Fruit fly (Drosophila melanogaster) whole organism, embryonic: ENCODE measurements around the gene CCDC53.

ENCODE experiments used
- Atf6 ChIP-seq: fragments of 200-800 bp; sonication (Bioruptor generic); IDR thresholded peaks from 2 replicates; pipeline ENCODE4 v1.3.6; 2022; ENCODE audit warnings: missing biosample characterization, missing genetic modification characterization
- C15 ChIP-seq: fragments of 200-800 bp; sonication (Bioruptor generic); IDR thresholded peaks from 3 replicates; pipeline ENCODE4 v1.3.6; 2022; ENCODE audit warnings: missing biosample characterization, missing genetic modification characterization
- CG10565 ChIP-seq: fragments of 200-800 bp; sonication (Bioruptor generic); optimal IDR thresholded peaks from 3 replicates; lab custom pipeline; 2016; ENCODE audit warnings: missing biosample characterization, mild to moderate bottlenecking, missing genetic modification characterization
- CG11398 ChIP-seq: fragments of 200-800 bp; sonication (Bioruptor generic); optimal IDR thresholded peaks from 2 replicates; lab custom pipeline; 2016; ENCODE audit warnings: missing biosample characterization, missing genetic modification characterization
- CG11560 ChIP-seq: fragments of 200-800 bp; sonication (Bioruptor generic); IDR thresholded peaks from 3 replicates; pipeline ENCODE4 v1.3.6; 2022; ENCODE audit warnings: missing biosample characterization, missing genetic modification characterization
- CG12236 ChIP-seq: fragments of 200-800 bp; sonication (Bioruptor generic); optimal IDR thresholded peaks from 2 replicates; lab custom pipeline; 2016; ENCODE audit warnings: missing biosample characterization, missing genetic modification characterization
- CG14965 ChIP-seq: fragments of 200-800 bp; sonication (Bioruptor generic); optimal IDR thresholded peaks from 2 replicates; lab custom pipeline; 2016; ENCODE audit warnings: missing biosample characterization, missing genetic modification characterization, borderline replicate concordance
- CG15514 ChIP-seq: fragments of 200-800 bp; sonication (Bioruptor generic); optimal IDR thresholded peaks from 3 replicates; lab custom pipeline; 2017; ENCODE audit warnings: missing biosample characterization, missing genetic modification characterization, mild to moderate bottlenecking, moderate library complexity, missing genetic modification reagents
- CG15696 ChIP-seq: fragments of 200-800 bp; sonication (Bioruptor generic); optimal IDR thresholded peaks from 2 replicates; lab custom pipeline; 2019; ENCODE audit warnings: missing biosample characterization, mild to moderate bottlenecking, missing genetic modification characterization, moderate library complexity
- CG17186 ChIP-seq: fragments of 200-800 bp; sonication (Bioruptor generic); optimal IDR thresholded peaks from 3 replicates; lab custom pipeline; 2017; ENCODE audit warnings: missing biosample characterization, missing genetic modification reagents, missing genetic modification characterization
- CG17361 ChIP-seq: fragments of 200-800 bp; sonication (Bioruptor generic); IDR thresholded peaks from 3 replicates; pipeline ENCODE4 v1.3.6; 2022; ENCODE audit warnings: missing biosample characterization, missing genetic modification characterization
- CG18262 ChIP-seq: fragments of 200-800 bp; optimal IDR thresholded peaks from 3 replicates; lab custom pipeline; 2019; ENCODE audit warnings: missing biosample characterization, mild to moderate bottlenecking, missing genetic modification characterization, moderate library complexity
- CG2116 ChIP-seq: fragments of 200-800 bp; sonication (Bioruptor generic); optimal IDR thresholded peaks from 3 replicates; lab custom pipeline; 2018; ENCODE audit warnings: missing biosample characterization, mild to moderate bottlenecking, missing genetic modification characterization
- CG33213 ChIP-seq: fragments of 200-800 bp; sonication (Bioruptor generic); optimal IDR thresholded peaks from 3 replicates; lab custom pipeline; 2016; ENCODE audit warnings: missing biosample characterization, missing genetic modification characterization
- CG4707 ChIP-seq: fragments of 200-800 bp; sonication (Bioruptor generic); optimal IDR thresholded peaks from 2 replicates; lab custom pipeline; 2018; ENCODE audit warnings: missing biosample characterization, mild to moderate bottlenecking, missing genetic modification characterization, moderate library complexity
- CG6254 ChIP-seq: fragments of 200-800 bp; sonication (Bioruptor generic); optimal IDR thresholded peaks from 3 replicates; lab custom pipeline; 2017; ENCODE audit warnings: mild to moderate bottlenecking, missing biosample characterization, missing genetic modification reagents, missing genetic modification characterization
- CG6272 ChIP-seq: fragments of 200-800 bp; sonication (Bioruptor generic); IDR thresholded peaks from 2 replicates; pipeline ENCODE4 v1.3.6; 2022; ENCODE audit warnings: missing biosample characterization, missing genetic modification characterization
- CG8924 ChIP-seq: fragments of 200-800 bp; optimal IDR thresholded peaks from 3 replicates; lab custom pipeline; 2019; ENCODE audit warnings: missing biosample characterization, mild to moderate bottlenecking, missing genetic modification characterization, moderate library complexity
- CG8944 ChIP-seq: fragments of 200-800 bp; sonication (Bioruptor generic); optimal IDR thresholded peaks from 3 replicates; lab custom pipeline; 2016; ENCODE audit warnings: missing biosample characterization, missing genetic modification characterization
- CG9876 ChIP-seq: fragments of 200-800 bp; sonication (Bioruptor generic); optimal IDR thresholded peaks from 2 replicates; lab custom pipeline; 2016; ENCODE audit warnings: missing biosample characterization, missing genetic modification characterization
- D ChIP-seq, 2 experiments: fragments of 200-800 bp in 1 of 2; fragments of >200 bp in 1 of 2; sonication (Bioruptor generic) in 1 of 2; optimal IDR thresholded peaks; 2 replicates in 1 of 2; 3 replicates in 1 of 2; lab custom pipeline; 2017; ENCODE audit warnings: mild to moderate bottlenecking in 1 of 2, missing biosample characterization in 1 of 2, missing genetic modification characterization in 1 of 2, missing genetic modification reagents in 1 of 2
- Dref ChIP-seq: fragments of 200-800 bp; sonication (Bioruptor generic); IDR thresholded peaks from 2 replicates; pipeline ENCODE4 v1.3.6; 2022; ENCODE audit warnings: missing biosample characterization, missing genetic modification characterization
- Ets65A ChIP-seq: fragments of 200-800 bp; sonication (Bioruptor generic); peaks from one replicate; lab custom pipeline; 2016; ENCODE audit warnings: missing biosample characterization, missing genetic modification characterization
- GATAe ChIP-seq: fragments of 200-800 bp; sonication (Bioruptor generic); conservative IDR thresholded peaks from 2 replicates; pipeline ENCODE4 v1.3.6; 2022; ENCODE audit warnings: missing biosample characterization, missing genetic modification characterization
- Jarid2 ChIP-seq: fragments of 200-800 bp; sonication (Bioruptor generic); optimal IDR thresholded peaks from 3 replicates; lab custom pipeline; 2017; ENCODE audit warnings: mild to moderate bottlenecking, missing biosample characterization, missing genetic modification reagents, missing genetic modification characterization
- Lim3 ChIP-seq: fragments of 200-800 bp; sonication (Bioruptor generic); IDR thresholded peaks from 2 replicates; pipeline ENCODE4 v1.3.6; 2022; ENCODE audit warnings: missing biosample characterization, missing genetic modification characterization
- NC2β ChIP-seq: fragments of 200-800 bp; sonication (Bioruptor generic); optimal IDR thresholded peaks from 2 replicates; lab custom pipeline; 2016; ENCODE audit warnings: missing biosample characterization, missing genetic modification characterization
- Nf-YB ChIP-seq: fragments of 200-800 bp; sonication (Bioruptor generic); optimal IDR thresholded peaks from 3 replicates; lab custom pipeline; 2019; ENCODE audit warnings: missing biosample characterization, mild to moderate bottlenecking, missing genetic modification characterization, moderate library complexity
- Scr ChIP-seq: fragments of 200-800 bp; sonication (Bioruptor generic); IDR thresholded peaks from 2 replicates; pipeline ENCODE4 v1.3.6; 2022; ENCODE audit warnings: missing biosample characterization, missing genetic modification characterization; ENCODE audit not compliant: partially characterized antibody
- dmrt11E ChIP-seq: fragments of 200-800 bp; sonication (Bioruptor generic); optimal IDR thresholded peaks from 3 replicates; lab custom pipeline; 2018; ENCODE audit warnings: missing biosample characterization, mild to moderate bottlenecking, missing genetic modification characterization, moderate library complexity
- dpn ChIP-seq, 2 experiments: fragments of 200-800 bp; sonication (Bioruptor generic); optimal IDR thresholded peaks; 3 replicates each; lab custom pipeline; 2016; ENCODE audit warnings: missing biosample characterization in 2 of 2, missing genetic modification characterization in 2 of 2
- gcm ChIP-seq: fragments of 200-800 bp; sonication (Bioruptor generic); optimal IDR thresholded peaks from 2 replicates; lab custom pipeline; 2019; ENCODE audit warnings: missing biosample characterization, mild to moderate bottlenecking, missing genetic modification characterization, moderate library complexity
- gcm2 ChIP-seq: fragments of 200-800 bp; sonication (Bioruptor generic); optimal IDR thresholded peaks from 2 replicates; lab custom pipeline; 2016; ENCODE audit warnings: missing biosample characterization, missing genetic modification characterization
- grau ChIP-seq: fragments of 200-800 bp; optimal IDR thresholded peaks from 3 replicates; lab custom pipeline; 2019; ENCODE audit warnings: missing biosample characterization, mild to moderate bottlenecking, missing genetic modification characterization, moderate library complexity
- hb ChIP-seq: fragments of 200-800 bp; sonication (Bioruptor generic); IDR thresholded peaks from 3 replicates; pipeline ENCODE4 v1.3.6; 2022; ENCODE audit warnings: missing biosample characterization, missing genetic modification characterization; ENCODE audit not compliant: partially characterized antibody
- insv ChIP-seq, 2 experiments: fragments of 200-800 bp; sonication (Bioruptor generic); optimal IDR thresholded peaks; 3 replicates each; lab custom pipeline; 2016 to 2018; ENCODE audit warnings: missing biosample characterization in 2 of 2, missing genetic modification characterization in 2 of 2
- jigr1 ChIP-seq: fragments of 200-800 bp; sonication (Bioruptor generic); IDR thresholded peaks from 3 replicates; pipeline ENCODE4 v1.3.6; 2022; ENCODE audit warnings: missing biosample characterization, missing genetic modification characterization
- lov ChIP-seq, 2 experiments: fragments of 200-800 bp in 1 of 2; fragments of >200 bp in 1 of 2; sonication (Bioruptor generic) in 1 of 2; IDR thresholded peaks in 1 of 2; optimal IDR thresholded peaks in 1 of 2; 2 replicates in 1 of 2; 3 replicates in 1 of 2; pipeline versions ENCODE4 v1.3.6 to Lab custom; 2017 to 2022; ENCODE audit warnings: missing biosample characterization in 1 of 2, missing genetic modification characterization in 1 of 2
- luna ChIP-seq: fragments of 200-800 bp; sonication (Bioruptor generic); optimal IDR thresholded peaks from 2 replicates; lab custom pipeline; 2016; ENCODE audit warnings: missing biosample characterization, missing genetic modification characterization
- nerfin-1 ChIP-seq: fragments of 200-800 bp; sonication (Bioruptor generic); optimal IDR thresholded peaks from 3 replicates; lab custom pipeline; 2019; ENCODE audit warnings: missing biosample characterization, mild to moderate bottlenecking, missing genetic modification characterization, moderate library complexity
- pb ChIP-seq: fragments of 200-800 bp; sonication (Bioruptor generic); optimal IDR thresholded peaks from 3 replicates; lab custom pipeline; 2016; ENCODE audit warnings: missing biosample characterization, missing genetic modification characterization
- salm ChIP-seq: fragments of 200-800 bp; sonication (Bioruptor generic); optimal IDR thresholded peaks from 2 replicates; lab custom pipeline; 2018; ENCODE audit warnings: missing biosample characterization, mild to moderate bottlenecking, missing genetic modification characterization
- sens ChIP-seq: fragments of 200-800 bp; sonication (Bioruptor generic); peaks from one replicate; lab custom pipeline; 2016; ENCODE audit warnings: missing biosample characterization, missing genetic modification characterization
- slp2 ChIP-seq: fragments of 200-800 bp; sonication (Bioruptor generic); optimal IDR thresholded peaks from 2 replicates; lab custom pipeline; 2016; ENCODE audit warnings: missing biosample characterization, missing genetic modification characterization
- sna ChIP-seq: fragments of 200-800 bp; sonication (Bioruptor generic); IDR thresholded peaks from 2 replicates; pipeline ENCODE4 v1.3.6; 2022; ENCODE audit warnings: missing biosample characterization, missing genetic modification characterization; ENCODE audit not compliant: partially characterized antibody
- wek ChIP-seq: fragments of 200-800 bp; sonication (Bioruptor generic); optimal IDR thresholded peaks from 3 replicates; lab custom pipeline; 2018; ENCODE audit warnings: missing biosample characterization, mild to moderate bottlenecking, missing genetic modification characterization, moderate library complexity
- yki ChIP-seq: fragments of >200 bp; optimal IDR thresholded peaks from 3 replicates; lab custom pipeline; 2018
- zfh2 ChIP-seq: fragments of 200-800 bp; sonication (Bioruptor generic); optimal IDR thresholded peaks from 2 replicates; lab custom pipeline; 2016; ENCODE audit warnings: missing biosample characterization, missing genetic modification characterization

Gene CCDC53

DNA sequence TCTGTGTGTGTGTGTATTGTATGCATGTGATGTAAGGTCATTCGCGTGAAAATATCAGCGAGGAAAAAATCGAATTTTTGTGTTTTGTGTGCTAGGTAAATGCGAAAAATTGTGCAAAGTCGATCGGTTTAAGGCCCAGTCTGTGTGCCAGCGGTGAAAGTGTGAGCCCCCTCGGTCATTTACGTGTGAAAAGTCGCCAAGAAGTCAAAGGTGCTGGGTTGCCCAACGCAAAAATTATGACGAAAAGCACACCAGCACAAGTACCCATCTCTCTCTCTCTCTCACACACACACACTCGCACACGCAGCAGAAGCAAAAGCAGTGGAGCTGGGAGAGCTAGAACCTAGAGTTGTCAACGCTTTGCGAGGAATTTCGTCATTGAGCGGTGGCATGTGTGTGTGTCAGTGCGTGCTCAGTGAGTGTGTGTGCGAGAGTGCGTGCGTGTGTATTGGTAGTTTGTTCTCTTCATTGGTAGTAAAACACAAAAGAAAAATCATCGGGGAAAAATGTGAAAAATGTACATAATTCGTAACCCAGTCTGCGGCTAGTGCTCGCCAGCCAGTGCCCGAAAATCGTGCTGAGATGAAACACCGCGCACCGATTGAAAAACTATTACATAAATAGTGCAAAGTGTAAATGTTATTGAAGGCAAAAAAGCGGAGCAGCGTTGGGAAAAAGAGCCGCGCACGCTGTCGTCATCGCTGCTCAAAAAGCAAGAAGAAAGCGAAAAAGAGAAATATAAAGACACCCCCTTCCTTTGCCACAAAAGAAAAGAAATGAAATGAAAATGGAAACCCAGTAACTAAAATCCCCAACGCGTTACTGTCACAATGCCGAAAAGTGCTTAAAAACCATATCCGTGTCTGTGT lies 42.8 kb downstream of the CCDC53 start (continued):
- TF ChIP-seq lov (optimal IDR thresholded peaks at IDR 0.05; lab: Kevin White, UChicago) (no peak), lov (GFP tag; IDR thresholded peaks at IDR 0.05; lab: Robert Waterston, UW) (peak; percentile 42; the same call in 1 of the 3 replicates), CG8924 (tag; lab: Kevin White, UChicago) (peak; percentile 8), slp2 (GFP tag; lab: Kevin White, UChicago) (no peak), jigr1 (GFP tag; lab: Robert Waterston, UW) (no peak), CG12236 (GFP tag; lab: Kevin White, UChicago) (no peak), CG4707 (GFP tag; lab: Kevin White, UChicago) (no peak), Jarid2 (GFP tag; lab: Kevin White, UChicago) (peak; percentile 48), CG8944 (GFP tag; lab: Kevin White, UChicago) (no peak), insv (GFP tag; optimal IDR thresholded peaks at IDR 0.05; lab: Kevin White, UChicago) (no peak), Ets65A (GFP tag; lab: Kevin White, UChicago) (no peak), CG33213 (no peak), yki (peak; percentile 38), luna (GFP tag; lab: Kevin White, UChicago) (no peak), CG10565 (GFP tag; lab: Kevin White, UChicago) (no peak), C15 (GFP tag; lab: Robert Waterston, UW) (no peak), D (optimal IDR thresholded peaks at IDR 0.05; lab: Kevin White, UChicago) (no peak), D (GFP tag; optimal IDR thresholded peaks at IDR 0.05; lab: Kevin White, UChicago) (no peak), CG18262 (no peak), Atf6 (GFP tag; lab: Robert Waterston, UW) (0 out of 2 replicates have a peak, but pooled peaks have one; percentile 11), zfh2 (GFP tag; lab: Kevin White, UChicago) (no peak), CG17186 (GFP tag; lab: Kevin White, UChicago) (no peak), Dref (GFP tag; lab: Robert Waterston, UW) (no peak), CG14965 (GFP tag; lab: Kevin White, UChicago) (no peak), sna (GFP tag; lab: Robert Waterston, UW) (no peak), NC2β (GFP tag; lab: Kevin White, UChicago) (no peak), wek (GFP tag; lab: Kevin White, UChicago) (no peak), CG9876 (GFP tag; lab: Kevin White, UChicago) (no peak), CG6254 (GFP tag; lab: Kevin White, UChicago) (no peak), Scr (GFP tag; lab: Robert Waterston, UW) (no peak; the same call in 1 of the 2 replicates), nerfin-1 (tag; lab: Kevin White, UChicago) (peak; percentile 68), gcm (no peak), CG11560 (no peak), CG2116 (GFP tag; lab: Kevin White, UChicago) (no peak), CG6272 (GFP tag; lab: Robert Waterston, UW) (no peak), GATAe (GFP tag; lab: Robert Waterston, UW) (no peak), Lim3 (no peak), CG15696 (no peak), CG17361 (GFP tag; lab: Robert Waterston, UW) (no peak), dmrt11E (tag; lab: Kevin White, UChicago) (no peak), salm (tag; lab: Kevin White, UChicago) (no peak), CG15514 (GFP tag; lab: Kevin White, UChicago) (no peak), hb (GFP tag; lab: Robert Waterston, UW) (no peak), CG11398 (GFP tag; lab: Kevin White, UChicago) (no peak), sens (peak; percentile 70), pb (GFP tag; lab: Kevin White, UChicago) (no peak), gcm2 (no peak), grau (tag; lab: Kevin White, UChicago) (no peak), Nf-YB (GFP tag; lab: Kevin White, UChicago) (no peak), dpn (GFP tag; optimal IDR thresholded peaks at IDR 0.05; lab: Kevin White, UChicago) (no peak)
